Fruit fly (Drosophila melanogaster) whole organism, pupa: ENCODE measurements around the gene CG15543.
A peak's percentile ranks its signal among the peaks of the same experiment; 100 is the strongest.

Source experiments
- CG10348 ChIP-seq: fragments of 200-800 bp; sonication (Bioruptor generic); IDR thresholded peaks from 2 replicates; pipeline ENCODE4 v1.3.6; 2022; ENCODE audit warnings: missing biosample characterization, missing genetic modification characterization
- CG12605 ChIP-seq: fragments of 200-800 bp; sonication (Bioruptor generic); IDR thresholded peaks from 2 replicates; pipeline ENCODE4 v1.3.6; 2022; ENCODE audit warnings: missing biosample characterization, missing genetic modification characterization
- CG13204 ChIP-seq: fragments of 200-800 bp; sonication (Bioruptor generic); optimal IDR thresholded peaks from 2 replicates; lab custom pipeline; 2018; ENCODE audit warnings: missing biosample characterization, mild to moderate bottlenecking, missing genetic modification characterization, moderate library complexity
- CG14655 ChIP-seq: fragments of 200-800 bp; sonication (Bioruptor generic); optimal IDR thresholded peaks from 3 replicates; lab custom pipeline; 2017; ENCODE audit warnings: mild to moderate bottlenecking, missing biosample characterization, missing genetic modification reagents, missing genetic modification characterization
- CG15710 ChIP-seq: fragments of 200-800 bp; sonication (Bioruptor generic); optimal IDR thresholded peaks from 2 replicates; lab custom pipeline; 2018; ENCODE audit warnings: missing biosample characterization, mild to moderate bottlenecking, missing genetic modification characterization, moderate library complexity
- CG17806 ChIP-seq: fragments of 200-800 bp; sonication (Bioruptor generic); optimal IDR thresholded peaks from 2 replicates; lab custom pipeline; 2018; ENCODE audit warnings: missing biosample characterization, mild to moderate bottlenecking, missing genetic modification characterization, moderate library complexity
- CG32121 ChIP-seq: fragments of 200-800 bp; sonication (Bioruptor generic); IDR thresholded peaks from 2 replicates; pipeline ENCODE4 v1.3.6; 2022; ENCODE audit warnings: missing biosample characterization, missing genetic modification characterization
- CG34367 ChIP-seq: fragments of 200-800 bp; sonication (Bioruptor generic); optimal IDR thresholded peaks from 2 replicates; lab custom pipeline; 2018; ENCODE audit warnings: missing biosample characterization, mild to moderate bottlenecking, missing genetic modification characterization
- CG4496 ChIP-seq: fragments of 200-800 bp; sonication (Bioruptor generic); IDR thresholded peaks from 3 replicates; pipeline ENCODE4 v1.3.6; 2022; ENCODE audit warnings: missing biosample characterization, missing genetic modification characterization
- CG8159 ChIP-seq: fragments of 200-800 bp; sonication (Bioruptor generic); optimal IDR thresholded peaks from 3 replicates; lab custom pipeline; 2018; ENCODE audit warnings: missing biosample characterization, mild to moderate bottlenecking, missing genetic modification characterization, moderate library complexity
- CG8301 ChIP-seq: fragments of 200-800 bp; sonication (Bioruptor generic); optimal IDR thresholded peaks from 2 replicates; lab custom pipeline; 2018; ENCODE audit warnings: missing biosample characterization, mild to moderate bottlenecking, missing genetic modification characterization
- CG9948 ChIP-seq: fragments of 200-800 bp; sonication (Bioruptor generic); optimal IDR thresholded peaks from 2 replicates; lab custom pipeline; 2018; ENCODE audit warnings: missing biosample characterization, mild to moderate bottlenecking, missing genetic modification characterization, moderate library complexity
- D1 ChIP-seq: fragments of 200-800 bp; sonication (Bioruptor generic); optimal IDR thresholded peaks from 2 replicates; lab custom pipeline; 2018; ENCODE audit warnings: missing biosample characterization, mild to moderate bottlenecking, missing genetic modification characterization, moderate library complexity
- EcR ChIP-seq: fragments of 200-800 bp; sonication (Bioruptor generic); optimal IDR thresholded peaks from 3 replicates; lab custom pipeline; 2019; ENCODE audit warnings: missing biosample characterization, missing genetic modification characterization, mild to moderate bottlenecking, moderate library complexity, missing genetic modification reagents
- Ets98B ChIP-seq: fragments of 200-800 bp; sonication (Bioruptor generic); IDR thresholded peaks from 2 replicates; pipeline ENCODE4 v1.3.6; 2022; ENCODE audit warnings: missing biosample characterization, missing genetic modification characterization
- Pif1A ChIP-seq: fragments of 200-800 bp; sonication (Bioruptor generic); optimal IDR thresholded peaks from 3 replicates; lab custom pipeline; 2016; ENCODE audit warnings: missing biosample characterization, missing genetic modification characterization
- Pif1B ChIP-seq: fragments of 200-800 bp; sonication (Bioruptor generic); optimal IDR thresholded peaks from 3 replicates; lab custom pipeline; 2016; ENCODE audit warnings: missing biosample characterization, missing genetic modification characterization
- Snoo ChIP-seq: fragments of 200-800 bp; sonication (Bioruptor generic); optimal IDR thresholded peaks from 3 replicates; lab custom pipeline; 2017; ENCODE audit warnings: missing biosample characterization, mild to moderate bottlenecking, missing genetic modification characterization, inconsistent platforms
- fd96Ca ChIP-seq: fragments of 200-800 bp; sonication (Bioruptor generic); IDR thresholded peaks from 3 replicates; pipeline ENCODE4 v1.3.6; 2022; ENCODE audit warnings: missing biosample characterization, missing genetic modification characterization
- gl ChIP-seq: fragments of 200-800 bp; sonication (Bioruptor generic); optimal IDR thresholded peaks from 2 replicates; lab custom pipeline; 2018; ENCODE audit warnings: missing biosample characterization, mild to moderate bottlenecking, missing genetic modification characterization
- rn ChIP-seq: fragments of 200-800 bp; sonication (Bioruptor generic); IDR thresholded peaks from 2 replicates; pipeline ENCODE4 v1.3.6; 2022; ENCODE audit warnings: missing biosample characterization, missing genetic modification characterization

The CG15543 gene

dm6 chr3R:30779257-30779656, 36.6 kb downstream of the CG15543 start:
- TF ChIP-seq EcR (GFP tag; lab: Kevin White, UChicago), result peak; percentile 41
- no peak for TF ChIP-seq gl
- no peak for TF ChIP-seq CG32121 (GFP tag; lab: Robert Waterston, UW)
- no peak for TF ChIP-seq Pif1A (GFP tag; lab: Kevin White, UChicago)

- TF ChIP-seq CG14655 (GFP tag; lab: Kevin White, UChicago) (no peak), rn (GFP tag; lab: Robert Waterston, UW) (no peak), CG32121 (GFP tag; lab: Robert Waterston, UW) (no peak), CG10348 (no peak), CG4496 (GFP tag; lab: Robert Waterston, UW) (no peak), Snoo (no peak), Pif1A (GFP tag; lab: Kevin White, UChicago) (no peak)
Observed at dm6 chr3R:30780451-30780850, 37.8 kb downstream of the CG15543 start.

- TF ChIP-seq fd96Ca (no peak), rn (GFP tag; lab: Robert Waterston, UW) (no peak), CG17806 (tag; lab: Kevin White, UChicago) (no peak), CG13204 (GFP tag; lab: Kevin White, UChicago) (no peak)
- TF ChIP-seq, all 21 proteins: peak for 0
Observed at dm6 chr3R:30781116-30781515, 38.4 kb downstream of the CG15543 start.

dm6 chr3R:30781661-30782120, 39.0 kb downstream of the CG15543 start:
- TF ChIP-seq CG32121 (GFP tag; lab: Robert Waterston, UW), result peak; percentile 96
- peak; percentile 93 for TF ChIP-seq Pif1B
- TF ChIP-seq Pif1A (GFP tag; lab: Kevin White, UChicago), result peak; percentile 93
- TF ChIP-seq CG15710 (tag; lab: Kevin White, UChicago), result peak; percentile 95
- peak; percentile 89 for TF ChIP-seq CG13204 (GFP tag; lab: Kevin White, UChicago)
- TF ChIP-seq rn (GFP tag; lab: Robert Waterston, UW), result peak; percentile 88
- TF ChIP-seq fd96Ca, result peak; percentile 97
- TF ChIP-seq D1, result peak; percentile 76
- TF ChIP-seq CG12605 (GFP tag; lab: Robert Waterston, UW), result peak; percentile 95
- peak; percentile 94 for TF ChIP-seq CG17806 (tag; lab: Kevin White, UChicago)
- peak; percentile 97 for TF ChIP-seq CG4496 (GFP tag; lab: Robert Waterston, UW)
- peak; percentile 95 for TF ChIP-seq CG8301 (tag; lab: Kevin White, UChicago)
- TF ChIP-seq CG8159 (tag; lab: Kevin White, UChicago), result peak; percentile 95
- TF ChIP-seq EcR (GFP tag; lab: Kevin White, UChicago), result peak; percentile 89
- peak; percentile 75 for TF ChIP-seq Snoo
- peak; percentile 97 for TF ChIP-seq Ets98B (GFP tag; lab: Robert Waterston, UW)
- peak; percentile 93 for TF ChIP-seq CG9948 (tag; lab: Kevin White, UChicago)
- peak; percentile 94 for TF ChIP-seq CG34367 (tag; lab: Kevin White, UChicago)
- TF ChIP-seq CG10348, result peak; percentile 70
- TF ChIP-seq CG14655 (GFP tag; lab: Kevin White, UChicago), result peak; percentile 95
- peak; percentile 81 for TF ChIP-seq gl
- TF ChIP-seq, all 21 proteins: peak for 21

- TF ChIP-seq CG13204 (GFP tag; lab: Kevin White, UChicago) (peak; percentile 12), CG10348 (no peak), EcR (GFP tag; lab: Kevin White, UChicago) (peak; percentile 7)
Observed at dm6 chr3R:30782553-30782952, 39.9 kb downstream of the CG15543 start.

- TF ChIP-seq CG4496 (GFP tag; lab: Robert Waterston, UW) (peak; percentile 89), CG10348 (no peak), CG8159 (tag; lab: Kevin White, UChicago) (no peak), CG34367 (tag; lab: Kevin White, UChicago) (no peak), CG15710 (tag; lab: Kevin White, UChicago) (no peak), Pif1A (GFP tag; lab: Kevin White, UChicago) (peak; percentile 6), Pif1B (peak; percentile 32), CG17806 (tag; lab: Kevin White, UChicago) (peak; percentile 8), rn (GFP tag; lab: Robert Waterston, UW) (peak; percentile 79), fd96Ca (peak; percentile 77), Ets98B (GFP tag; lab: Robert Waterston, UW) (peak; percentile 76), EcR (GFP tag; lab: Kevin White, UChicago) (no peak), gl (no peak), CG14655 (GFP tag; lab: Kevin White, UChicago) (no peak), CG8301 (tag; lab: Kevin White, UChicago) (no peak), CG13204 (GFP tag; lab: Kevin White, UChicago) (no peak), CG9948 (tag; lab: Kevin White, UChicago) (no peak), D1 (no peak), Snoo (no peak), CG32121 (GFP tag; lab: Robert Waterston, UW) (peak; percentile 80), CG12605 (GFP tag; lab: Robert Waterston, UW) (peak; percentile 75)
Observed at dm6 chr3R:30789363-30789762, 46.7 kb downstream of the CG15543 start.

- TF ChIP-seq CG13204 (GFP tag; lab: Kevin White, UChicago) (no peak), CG34367 (tag; lab: Kevin White, UChicago) (no peak), CG14655 (GFP tag; lab: Kevin White, UChicago) (no peak)
- TF ChIP-seq, all 21 proteins: peak for 0
Observed at dm6 chr3R:30792959-30793358, 50.3 kb downstream of the CG15543 start.
